Fruit fly (Drosophila melanogaster): Measurements from ENCODE around the gene CG14718.

Gene CG14718

dm6 chr3R:11671784-11672183, 28.6 kb upstream of the CG14718 start (continued):
- TF ChIP-seq pdm3 (GFP tag; optimal IDR thresholded peaks at IDR 0.05) (no peak), CG4318 (GFP tag; optimal IDR thresholded peaks at IDR 0.05) (no peak), CG11294 (GFP tag; IDR thresholded peaks at IDR 0.05) (no peak), acj6 (GFP tag; optimal IDR thresholded peaks at IDR 0.05) (peak; percentile 36), CG11762 (GFP tag; optimal IDR thresholded peaks at IDR 0.05; ENCODE audit: insufficient read depth) (no peak), Sox14 (GFP tag; optimal IDR thresholded peaks at IDR 0.05) (peak; percentile 37), CG6163 (GFP tag; IDR thresholded peaks at IDR 0.05) (no peak), Lpt (GFP tag; optimal IDR thresholded peaks at IDR 0.05) (no peak), Gug (GFP tag; IDR thresholded peaks at IDR 0.05) (no peak), fd85E (GFP tag; optimal IDR thresholded peaks at IDR 0.05) (no peak), Eip75B (GFP tag; optimal IDR thresholded peaks at IDR 0.05) (peak; percentile 50), Ets96B (tag; optimal IDR thresholded peaks at IDR 0.05) (peak; percentile 16)

- no peak for TF ChIP-seq CG6163 (GFP tag; IDR thresholded peaks at IDR 0.05)
- TF ChIP-seq Hr39 (GFP tag; optimal IDR thresholded peaks at IDR 0.05): peak; percentile 57
- peak; percentile 27 for TF ChIP-seq Eip75B (GFP tag; optimal IDR thresholded peaks at IDR 0.05)
- TF ChIP-seq CG3919 (GFP tag; optimal IDR thresholded peaks at IDR 0.05): peak; percentile 19
- TF ChIP-seq CG10631 (GFP tag; optimal IDR thresholded peaks at IDR 0.05): peak; percentile 31
- TF ChIP-seq topi (GFP tag; optimal IDR thresholded peaks at IDR 0.05): peak; percentile 44
- TF ChIP-seq Eip78C (GFP tag): peak; percentile 65
- peak; percentile 65 for TF ChIP-seq CG31627 (GFP tag; optimal IDR thresholded peaks at IDR 0.05)
- TF ChIP-seq cyc (GFP tag; optimal IDR thresholded peaks at IDR 0.05): peak; percentile 39
- TF ChIP-seq acj6 (GFP tag; optimal IDR thresholded peaks at IDR 0.05): peak; percentile 30
- TF ChIP-seq fkh (GFP tag; optimal IDR thresholded peaks at IDR 0.05): peak; percentile 33
- no peak for TF ChIP-seq net (GFP tag; optimal IDR thresholded peaks at IDR 0.05)
- peak; percentile 94 for TF ChIP-seq svp (GFP tag)
- peak; percentile 64 for TF ChIP-seq Sox14 (GFP tag; optimal IDR thresholded peaks at IDR 0.05)
- TF ChIP-seq Gug (GFP tag; IDR thresholded peaks at IDR 0.05): no peak
- peak; percentile 6 for TF ChIP-seq Sox15 (GFP tag; optimal IDR thresholded peaks at IDR 0.05)
- TF ChIP-seq CG11902 (GFP tag; optimal IDR thresholded peaks at IDR 0.05): no peak
- TF ChIP-seq OdsH (GFP tag; optimal IDR thresholded peaks at IDR 0.05): no peak
- TF ChIP-seq esn (GFP tag; optimal IDR thresholded peaks at IDR 0.05): peak; percentile 59
- TF ChIP-seq Met (GFP tag; optimal IDR thresholded peaks at IDR 0.05): no peak
- TF ChIP-seq CG8319 (GFP tag; optimal IDR thresholded peaks at IDR 0.05): no peak
- TF ChIP-seq lz (GFP tag; optimal IDR thresholded peaks at IDR 0.05): peak; percentile 47
- TF ChIP-seq CG15336 (GFP tag; IDR thresholded peaks at IDR 0.05): no peak
- TF ChIP-seq Ets21C (GFP tag; optimal IDR thresholded peaks at IDR 0.05): peak; percentile 19
- TF ChIP-seq CG3032 (tag; optimal IDR thresholded peaks at IDR 0.05): peak; percentile 22
- no peak for TF ChIP-seq CG6276 (GFP tag; optimal IDR thresholded peaks at IDR 0.05)
- no peak for TF ChIP-seq CG7368 (GFP tag; optimal IDR thresholded peaks at IDR 0.05)
- peak; percentile 17 for TF ChIP-seq CG6792 (GFP tag; optimal IDR thresholded peaks at IDR 0.05)
These were observed 26.3 kb upstream of the CG14718 start, which contains the start of gene CG14715 for dm6 chr3R:11673955-11674663. TSS of gene CG14715 (plus strand) at chr3R:11674221.

dm6 chr3R:11678016-11678415, 22.4 kb upstream of the CG14718 start, which contains the start of gene CG18476:
TSS of gene CG18476 (minus strand) at chr3R:11678116.
- TF ChIP-seq CG11762 (GFP tag; optimal IDR thresholded peaks at IDR 0.05; ENCODE audit: insufficient read depth) (peak; percentile 87), spab (GFP tag; optimal IDR thresholded peaks at IDR 0.05) (peak; percentile 83), Met (GFP tag; optimal IDR thresholded peaks at IDR 0.05) (peak; percentile 87), svp (GFP tag) (peak; percentile 96), CG10669 (GFP tag; optimal IDR thresholded peaks at IDR 0.05) (peak; percentile 93), CG9139 (GFP tag; optimal IDR thresholded peaks at IDR 0.05) (peak; percentile 82), fkh (GFP tag; optimal IDR thresholded peaks at IDR 0.05) (peak; percentile 92), CG6163 (GFP tag; IDR thresholded peaks at IDR 0.05) (peak; percentile 95), fd85E (GFP tag; optimal IDR thresholded peaks at IDR 0.05) (peak; percentile 6), Hr39 (GFP tag; optimal IDR thresholded peaks at IDR 0.05) (peak; percentile 88), dsx (GFP tag; optimal IDR thresholded peaks at IDR 0.05; ENCODE audit: poor library complexity, severe bottlenecking) (peak; percentile 94), net (GFP tag; optimal IDR thresholded peaks at IDR 0.05) (peak; percentile 91), CG8632 (GFP tag; optimal IDR thresholded peaks at IDR 0.05) (peak; percentile 88), esn (GFP tag; optimal IDR thresholded peaks at IDR 0.05) (peak; percentile 93), Lpt (GFP tag; optimal IDR thresholded peaks at IDR 0.05) (peak; percentile 89), salr (GFP tag; optimal IDR thresholded peaks at IDR 0.05) (peak in 1 of 2 experiments; percentile 81), Sox14 (GFP tag; optimal IDR thresholded peaks at IDR 0.05) (peak; percentile 92), dac (GFP tag; optimal IDR thresholded peaks at IDR 0.05) (peak; percentile 72), CG3032 (tag; optimal IDR thresholded peaks at IDR 0.05) (peak; percentile 97), CG15336 (GFP tag; IDR thresholded peaks at IDR 0.05) (peak; percentile 92), CG16779 (tag; optimal IDR thresholded peaks at IDR 0.05) (peak; percentile 80), CG32006 (GFP tag; optimal IDR thresholded peaks at IDR 0.05) (peak; percentile 92), Ets21C (GFP tag; optimal IDR thresholded peaks at IDR 0.05) (peak; percentile 82), CG31627 (GFP tag; optimal IDR thresholded peaks at IDR 0.05) (peak; percentile 91), Eip78C (GFP tag) (peak; percentile 99), lz (GFP tag; optimal IDR thresholded peaks at IDR 0.05) (peak; percentile 91), CG34406 (GFP tag; optimal IDR thresholded peaks at IDR 0.05) (peak; percentile 90), CG4318 (GFP tag; optimal IDR thresholded peaks at IDR 0.05) (no peak)

Data from whole organism, prepupa.